Worm (Caenorhabditis elegans): ENCODE results near the gene unc-30.

unc-30 gene

DNA sequence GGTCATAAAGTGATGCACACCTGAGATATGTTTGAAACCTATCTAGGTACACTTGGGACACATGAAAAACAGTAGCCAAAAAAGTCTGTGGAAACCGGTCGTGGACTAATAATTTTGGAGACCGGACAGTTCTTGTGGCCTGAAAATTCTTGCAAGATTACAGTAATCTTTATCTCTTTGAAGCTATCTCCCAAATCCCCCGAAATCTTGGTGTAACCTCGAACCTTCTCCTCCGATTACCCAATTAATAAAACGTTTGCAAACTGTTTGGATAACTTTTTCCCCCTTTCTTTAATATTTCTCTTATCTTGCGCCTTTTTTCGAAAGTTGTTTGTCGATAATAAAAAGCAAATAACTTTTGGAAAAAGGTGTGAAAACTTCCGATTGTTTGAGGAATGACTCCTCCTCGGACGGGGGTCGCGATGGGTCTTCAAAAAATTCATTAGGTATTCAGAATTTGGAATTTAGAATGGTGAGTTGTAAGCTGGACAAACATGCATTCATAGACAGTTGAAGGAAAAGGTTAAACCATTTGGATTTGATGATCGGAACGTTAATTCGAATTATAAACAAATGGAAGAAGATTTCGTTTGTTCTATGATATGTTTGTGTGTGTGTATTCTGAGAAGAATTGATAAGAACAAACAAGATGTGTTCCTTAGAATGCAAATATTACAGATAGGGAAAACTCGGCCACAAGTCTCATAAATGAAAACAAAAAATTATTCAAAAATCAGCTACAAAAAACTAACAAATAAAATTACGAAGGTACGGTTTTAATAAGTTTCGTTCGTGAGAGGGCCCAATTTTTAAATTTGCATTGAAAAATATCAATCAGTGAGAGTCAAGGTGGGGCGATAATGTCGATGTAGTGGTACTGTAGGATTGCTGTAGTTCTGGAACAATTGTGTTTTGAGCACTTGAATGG, 35.7 kb upstream of the unc-30 start:
- TF ChIP-seq C16A3.4 (tag; optimal IDR thresholded peaks at IDR 0.05) (no peak), nhr-20 (tag; optimal IDR thresholded peaks at IDR 0.05) (peak; percentile 32), hlh-4 (tag; optimal IDR thresholded peaks at IDR 0.05) (no peak), grh-1 (GFP tag; IDR thresholded peaks at IDR 0.05) (peak; percentile 31; the same call in 1 of the 2 replicates), lsy-2 (tag; optimal IDR thresholded peaks at IDR 0.05) (no peak), snu-23 (GFP tag; optimal IDR thresholded peaks at IDR 0.05) (peak; percentile 24), nhr-85 (tag) (peak; percentile 54), hlh-17 (GFP tag; optimal IDR thresholded peaks at IDR 0.05; ENCODE audit: borderline replicate concordance) (no peak), ces-1 (GFP tag; optimal IDR thresholded peaks at IDR 0.05) (no peak), lin-35 (GFP tag; optimal IDR thresholded peaks at IDR 0.05) (peak in 1 of 2 experiments; percentile 26), nhr-71 (tag; optimal IDR thresholded peaks at IDR 0.05) (peak; percentile 48), ama-1 (optimal IDR thresholded peaks at IDR 0.05) (peak; percentile 67), blmp-1 (tag; optimal IDR thresholded peaks at IDR 0.05) (peak; percentile 4), unc-86 (tag; optimal IDR thresholded peaks at IDR 0.05) (no peak), nhr-90 (tag; optimal IDR thresholded peaks at IDR 0.05; ENCODE audit: poor library complexity) (peak; percentile 28), nhr-47 (tag; optimal IDR thresholded peaks at IDR 0.05) (peak; percentile 30)

DNA sequence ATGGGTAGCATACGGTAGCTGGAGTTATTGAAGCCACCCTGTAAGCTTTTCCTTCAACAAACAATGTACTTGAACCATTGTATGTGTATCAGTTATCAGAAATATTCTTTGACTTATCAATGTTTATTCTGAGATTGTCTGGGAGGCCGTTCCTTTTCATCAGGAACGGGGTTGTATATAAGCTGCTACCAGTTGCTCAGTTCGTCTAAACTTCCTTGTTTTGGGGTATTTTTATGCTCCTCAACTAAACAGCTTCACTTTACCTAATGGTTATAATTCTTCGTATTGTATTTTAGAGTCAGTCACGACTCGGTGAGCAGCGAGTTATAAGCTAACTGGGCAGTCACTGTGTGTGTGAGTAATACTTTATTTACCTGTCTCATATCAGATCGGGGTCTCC, 33.1 kb upstream of the unc-30 start:
- TF ChIP-seq pax-3 (tag; optimal IDR thresholded peaks at IDR 0.05) (no peak), elt-2 (tag; optimal IDR thresholded peaks at IDR 0.05) (no peak), ztf-4 (tag; optimal IDR thresholded peaks at IDR 0.05) (no peak), mdl-1 (tag; optimal IDR thresholded peaks at IDR 0.05) (no peak), nhr-28 (tag; optimal IDR thresholded peaks at IDR 0.05) (no peak), dsc-1 (tag; optimal IDR thresholded peaks at IDR 0.05) (no peak), ztf-11 (tag; optimal IDR thresholded peaks at IDR 0.05) (no peak), nhr-19 (GFP tag; conservative IDR thresholded peaks at IDR 0.05) (no peak), nhr-12 (tag; optimal IDR thresholded peaks at IDR 0.05) (no peak), efl-3 (GFP tag; optimal IDR thresholded peaks at IDR 0.05) (no peak), nhr-11 (tag; optimal IDR thresholded peaks at IDR 0.05) (no peak), ces-1 (GFP tag; optimal IDR thresholded peaks at IDR 0.05) (no peak), rnt-1 (tag; optimal IDR thresholded peaks at IDR 0.05) (no peak), aly-2 (tag; optimal IDR thresholded peaks at IDR 0.05) (no peak), mef-2 (tag; optimal IDR thresholded peaks at IDR 0.05) (no peak), fos-1 (tag; optimal IDR thresholded peaks at IDR 0.05) (no peak), ceh-88 (GFP tag; IDR thresholded peaks at IDR 0.05) (no peak)

DNA sequence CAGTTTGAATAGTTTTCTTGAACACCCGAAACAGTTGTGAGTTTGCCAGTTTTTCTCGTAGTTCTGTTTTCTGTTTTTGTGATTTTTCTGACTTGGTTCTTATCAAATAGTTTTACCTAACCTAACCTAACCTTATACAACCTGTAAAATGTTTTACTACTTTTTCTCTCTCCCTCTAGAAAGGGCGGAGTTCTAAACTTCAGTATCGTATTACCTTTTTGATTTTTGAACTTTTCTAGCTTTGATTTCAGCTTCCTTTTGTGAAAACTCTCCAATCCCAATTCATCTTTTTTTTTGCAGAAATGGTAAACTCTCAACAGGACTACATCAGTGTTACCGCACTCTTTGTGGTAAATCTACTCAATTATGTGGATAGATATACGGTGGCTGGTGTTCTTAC, 32.1 kb upstream of the unc-30 start, which contains the start of gene spin-2:
Gene spin-2 (plus strand): TSS at position 301 of the 400 bp plus-strand sequence.
- no peak for TF ChIP-seq aly-2 (tag; optimal IDR thresholded peaks at IDR 0.05)
- no peak for TF ChIP-seq hpl-2 (GFP tag; optimal IDR thresholded peaks at IDR 0.05)
- TF ChIP-seq nhr-20 (tag; optimal IDR thresholded peaks at IDR 0.05) = no peak
- TF ChIP-seq dsc-1 (tag; optimal IDR thresholded peaks at IDR 0.05) = no peak
- TF ChIP-seq hlh-17 (GFP tag; optimal IDR thresholded peaks at IDR 0.05; ENCODE audit: borderline replicate concordance) = no peak

DNA sequence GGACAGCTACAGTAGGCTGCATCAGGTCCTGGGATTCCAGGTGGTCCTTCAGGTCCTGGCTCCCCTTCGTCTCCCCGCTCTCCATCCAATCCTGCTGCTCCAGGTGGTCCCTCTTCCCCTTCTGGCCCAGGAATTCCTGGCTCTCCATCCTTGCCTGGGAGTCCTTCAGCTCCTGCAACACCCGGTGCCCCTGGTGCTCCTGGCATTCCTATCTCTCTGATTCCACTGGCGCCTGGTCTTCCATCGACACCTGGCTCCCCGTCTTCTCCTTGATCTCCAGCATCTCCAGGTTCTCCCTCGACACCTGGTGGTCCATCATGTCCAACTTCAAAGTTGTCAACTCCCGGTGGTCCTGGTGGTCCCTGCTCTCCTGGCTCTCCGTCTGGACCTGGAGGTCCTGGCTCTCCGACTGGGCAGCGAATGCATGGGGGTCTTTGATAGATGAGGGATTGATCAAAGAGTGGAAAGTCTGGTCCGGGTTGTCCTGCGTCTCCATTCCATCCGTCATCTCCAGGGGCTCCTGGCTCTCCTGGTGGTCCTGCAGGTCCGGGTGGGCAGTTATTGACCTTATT, 29.0 kb upstream of the unc-30 start:
- TF ChIP-seq mab-9 (GFP tag; IDR thresholded peaks at IDR 0.05) (no peak), skn-1 (tag; optimal IDR thresholded peaks at IDR 0.05) (no peak), ztf-11 (tag; optimal IDR thresholded peaks at IDR 0.05) (no peak), ceh-82 (tag; optimal IDR thresholded peaks at IDR 0.05) (no peak), efl-1 (optimal IDR thresholded peaks at IDR 0.05) (no peak), efl-1 (GFP tag; optimal IDR thresholded peaks at IDR 0.05 in 1 of 2) (no peak), swsn-7 (tag; optimal IDR thresholded peaks at IDR 0.05) (no peak)
